Worm (Caenorhabditis elegans) whole organism, L4 larva: ENCODE results near the gene sre-46.

ENCODE experiments used
- F37D6.2 ChIP-seq: sonication (generic microtip); optimal IDR thresholded peaks from 2 replicates; lab custom pipeline; 2016; ENCODE audit warnings: mild to moderate bottlenecking, missing genetic modification characterization, missing compliant biosample characterization
- Y5F2A.4 ChIP-seq: fragments of 200-800 bp; sonication (Bioruptor generic); optimal IDR thresholded peaks from 2 replicates; lab custom pipeline; 2018; ENCODE audit warnings: mild to moderate bottlenecking, missing genetic modification characterization, missing compliant biosample characterization
- daf-19 ChIP-seq: fragments of 200-800 bp; sonication (Bioruptor generic); conservative IDR thresholded peaks from 2 replicates; pipeline ENCODE4 v1.3.6; 2022; ENCODE audit warnings: missing genetic modification characterization, missing compliant biosample characterization
- nhr-28 ChIP-seq: fragments of 150-350 bp; optimal IDR thresholded peaks from 2 replicates; lab custom pipeline; 2014; ENCODE audit warnings: missing biosample characterization, missing genetic modification characterization
- snpc-1.2 ChIP-seq: fragments of 200-800 bp; sonication (Bioruptor generic); IDR thresholded peaks from 2 replicates; pipeline ENCODE4 v1.3.6; 2022; ENCODE audit warnings: missing genetic modification reagents, missing genetic modification characterization, missing compliant biosample characterization
- ztf-11 ChIP-seq: fragments of 150-350 bp; optimal IDR thresholded peaks from 2 replicates; lab custom pipeline; 2014; ENCODE audit warnings: missing biosample characterization, missing genetic modification characterization

- no peak for TF ChIP-seq nhr-28 (tag; lab: Kevin White, UChicago)
- no peak for TF ChIP-seq F37D6.2 (tag; lab: Kevin White, UChicago)
- TF ChIP-seq snpc-1.2: no peak
- TF ChIP-seq daf-19: no peak
- TF ChIP-seq Y5F2A.4 (GFP tag; lab: Kevin White, UChicago): no peak
- no peak for TF ChIP-seq ztf-11 (tag; lab: Kevin White, UChicago)
Measured at ce11 chrII:13732146-13732545, 11.0 kb upstream of the sre-46 start.
